Fruit fly (Drosophila melanogaster): ENCODE measurements around the gene CG10859.

dm6 chr2L:13368940-13369339 lies 29.5 kb downstream of the CG10859 start, which contains the start of gene CG31855:
- TF ChIP-seq Hr96 (GFP tag; optimal IDR thresholded peaks at IDR 0.05) (peak; percentile 80), ovo (GFP tag; optimal IDR thresholded peaks at IDR 0.05) (peak; percentile 75), cic (GFP tag; optimal IDR thresholded peaks at IDR 0.05) (peak; percentile 78), CG7045 (GFP tag; optimal IDR thresholded peaks at IDR 0.05) (peak; percentile 83), CG12768 (GFP tag; optimal IDR thresholded peaks at IDR 0.05) (peak; percentile 93), Clk (GFP tag; optimal IDR thresholded peaks at IDR 0.05) (peak; percentile 75), kay (GFP tag; ENCODE audit: borderline replicate concordance) (no peak), CG1620 (GFP tag; optimal IDR thresholded peaks at IDR 0.05) (peak; percentile 96), CG5204 (GFP tag; optimal IDR thresholded peaks at IDR 0.05) (peak; percentile 86), cnc (optimal IDR thresholded peaks at IDR 0.05) (no peak), toe (GFP tag; optimal IDR thresholded peaks at IDR 0.05) (peak; percentile 80)
